Worm (Caenorhabditis elegans) whole organism, L4 larva: ENCODE measurements around the gene mdt-6.

Experiments used
- F37D6.2 ChIP-seq: sonication (generic microtip); optimal IDR thresholded peaks from 2 replicates; lab custom pipeline; 2016; ENCODE audit warnings: mild to moderate bottlenecking, missing genetic modification characterization, missing compliant biosample characterization
- aha-1 ChIP-seq: fragments of 150-350 bp; peaks from one replicate; lab custom pipeline; 2014; ENCODE audit warnings: missing biosample characterization, missing genetic modification characterization
- ces-1 ChIP-seq: fragments of 150-350 bp; sonication (generic microtip); optimal IDR thresholded peaks from 4 replicates; lab custom pipeline; 2014; ENCODE audit warnings: missing biosample characterization, missing genetic modification reagents, missing genetic modification characterization
- fkh-10 ChIP-seq: fragments of 150-350 bp; optimal IDR thresholded peaks from 2 replicates; lab custom pipeline; 2014; ENCODE audit warnings: missing biosample characterization, missing genetic modification reagents, missing genetic modification characterization
- hif-1 ChIP-seq, 2 experiments: sonication (generic microtip); optimal IDR thresholded peaks; 2 replicates each; lab custom pipeline; 2016 to 2017; ENCODE audit warnings: missing compliant biosample characterization in 2 of 2, missing genetic modification characterization in 2 of 2, missing genetic modification reagents in 2 of 2, missing genotype in 2 of 2, mild to moderate bottlenecking in 1 of 2
- nhr-237 ChIP-seq: sonication (generic microtip); optimal IDR thresholded peaks from 2 replicates; lab custom pipeline; 2017; ENCODE audit warnings: missing biosample characterization, missing genetic modification characterization
- nhr-28 ChIP-seq: fragments of 150-350 bp; optimal IDR thresholded peaks from 2 replicates; lab custom pipeline; 2014; ENCODE audit warnings: missing biosample characterization, missing genetic modification characterization
- nhr-6 ChIP-seq: fragments of 150-350 bp; optimal IDR thresholded peaks from 2 replicates; lab custom pipeline; 2014; ENCODE audit warnings: missing biosample characterization, missing genetic modification characterization
- skn-1 ChIP-seq: fragments of 150-350 bp; optimal IDR thresholded peaks from 2 replicates; lab custom pipeline; 2014; ENCODE audit warnings: missing biosample characterization, missing genetic modification characterization
- zag-1 ChIP-seq: fragments of 150-350 bp; optimal IDR thresholded peaks from 2 replicates; lab custom pipeline; 2014; ENCODE audit warnings: missing biosample characterization, missing genetic modification characterization

ce11 chrV:7075646-7076045, 16.2 kb upstream of the mdt-6 start, which contains the start of gene npa-1:
- TF ChIP-seq ces-1 (GFP tag; lab: Kevin White, UChicago): no peak
- TF ChIP-seq nhr-6: no peak
- TF ChIP-seq zag-1 (tag; lab: Kevin White, UChicago): no peak
- no peak for TF ChIP-seq fkh-10 (GFP tag; lab: Kevin White, UChicago)
- TF ChIP-seq hif-1 (tag; optimal IDR thresholded peaks at IDR 0.05; lab: Kevin White, UChicago): no peak
- no peak for TF ChIP-seq aha-1 (tag; lab: Kevin White, UChicago)
- no peak for TF ChIP-seq skn-1
- no peak for TF ChIP-seq F37D6.2
- TF ChIP-seq nhr-237: no peak
- TF ChIP-seq nhr-28 (tag; lab: Kevin White, UChicago): peak; percentile 75
